Fruit fly (Drosophila melanogaster): ENCODE results near the gene hzg.

DNA sequence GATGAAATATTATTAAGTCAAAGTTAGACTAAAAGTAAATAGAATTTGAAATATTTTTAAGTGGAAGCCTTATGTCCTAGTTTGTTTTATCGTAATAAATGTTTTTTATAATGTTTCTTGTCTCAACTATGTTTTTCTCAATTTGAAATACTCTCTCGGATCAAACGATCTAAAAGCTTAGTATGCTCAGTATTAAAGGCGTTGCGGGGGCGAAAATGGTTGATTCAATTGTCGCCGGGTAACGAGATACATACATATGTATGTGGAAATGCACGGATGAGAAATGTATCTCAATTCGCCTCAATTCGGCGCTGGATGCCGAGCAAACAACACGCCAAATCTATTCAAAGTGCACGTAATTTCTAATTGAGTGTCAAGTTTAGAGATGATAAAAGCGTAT, 30.6 kb upstream of the hzg start, which contains the start of gene CG5895:
- TF ChIP-seq Hr38 (GFP tag; optimal IDR thresholded peaks at IDR 0.05) (no peak), Sox15 (GFP tag; optimal IDR thresholded peaks at IDR 0.05) (no peak)

Measured in whole organism, prepupa.